Fruit fly (Drosophila melanogaster) whole organism, embryonic: ENCODE measurements around the gene Arl5.

Source experiments
- CG33213 ChIP-seq: fragments of 200-800 bp; sonication (Bioruptor generic); optimal IDR thresholded peaks from 3 replicates; lab custom pipeline; 2016; ENCODE audit warnings: missing biosample characterization, missing genetic modification characterization
- CG6683 ChIP-seq: fragments of 200-800 bp; sonication (Bioruptor generic); optimal IDR thresholded peaks from 2 replicates; lab custom pipeline; 2017; ENCODE audit warnings: missing biosample characterization, mild to moderate bottlenecking, missing genetic modification characterization, missing genetic modification reagents
- abd-A ChIP-seq: fragments of 200-800 bp; sonication (Bioruptor generic); optimal IDR thresholded peaks from 3 replicates; lab custom pipeline; 2019; ENCODE audit warnings: missing biosample characterization, mild to moderate bottlenecking, missing genetic modification characterization, moderate library complexity
- ap ChIP-seq: fragments of 200-800 bp; sonication (Bioruptor generic); IDR thresholded peaks from 2 replicates; pipeline ENCODE4 v1.3.6; 2022; ENCODE audit warnings: missing biosample characterization, missing genetic modification characterization
- kay ChIP-seq: fragments of 200-800 bp; sonication (Bioruptor generic); optimal IDR thresholded peaks from 2 replicates; lab custom pipeline; 2016; ENCODE audit warnings: missing biosample characterization, missing genetic modification characterization
- nau ChIP-seq: fragments of 200-800 bp; sonication (Bioruptor generic); optimal IDR thresholded peaks from 3 replicates; lab custom pipeline; 2017; ENCODE audit warnings: missing biosample characterization, mild to moderate bottlenecking, missing genetic modification characterization, missing genetic modification reagents
- prd ChIP-seq, 3 experiments: fragments of >200 bp in 2 of 3; fragments of 200-800 bp in 1 of 3; sonication (Bioruptor generic) in 1 of 3; optimal IDR thresholded peaks in 2 of 3; IDR thresholded peaks in 1 of 3; 2 replicates in 2 of 3; 3 replicates in 1 of 3; pipeline versions ENCODE4 v1.3.6 to Lab custom; 2017 to 2022; ENCODE audit warnings: missing biosample characterization in 1 of 3, missing genetic modification characterization in 1 of 3
- zen2 ChIP-seq: fragments of 200-800 bp; sonication (Bioruptor generic); IDR thresholded peaks from 3 replicates; pipeline ENCODE4 v1.3.6; 2022; ENCODE audit warnings: missing biosample characterization, missing genetic modification characterization; ENCODE audit not compliant: partially characterized antibody

DNA sequence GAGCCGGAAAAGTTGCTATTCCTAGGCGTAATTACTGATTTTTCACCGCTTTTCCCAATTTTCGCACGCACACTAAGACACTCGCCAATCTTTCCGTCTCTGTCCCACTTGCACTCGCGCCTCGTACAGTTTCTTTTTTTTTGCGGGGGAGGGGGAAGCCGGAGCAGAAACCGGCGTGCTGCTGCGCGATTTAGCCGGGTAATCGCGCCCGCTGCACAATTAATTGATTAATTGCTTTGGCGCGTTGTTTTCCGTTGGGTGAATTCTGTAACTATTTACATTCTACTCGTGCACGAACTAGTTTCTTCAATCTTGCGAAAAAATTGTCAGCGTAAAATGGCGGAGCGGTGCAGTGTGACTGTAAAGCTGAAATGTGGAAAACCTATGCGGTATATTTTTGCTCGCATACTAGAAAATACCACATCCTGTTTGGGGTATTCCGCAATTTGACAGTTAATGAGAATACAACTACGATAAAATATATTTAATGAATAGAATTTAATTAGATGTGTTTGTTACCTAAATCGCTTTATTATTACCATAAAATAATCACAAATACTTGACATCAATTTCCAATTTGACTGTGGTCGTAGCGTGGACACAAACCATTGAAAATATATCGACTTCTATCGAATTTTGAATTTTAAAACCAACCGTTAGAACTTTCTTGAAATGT lies 15.6 kb upstream of the Arl5 start, which contains the start of gene Cpsf6:
- TF ChIP-seq nau, result no peak
- no peak for TF ChIP-seq zen2
- TF ChIP-seq kay (GFP tag; lab: Kevin White, UChicago), result peak; percentile 27
- TF ChIP-seq abd-A (tag; lab: Kevin White, UChicago), result no peak
- TF ChIP-seq CG33213 (GFP tag; lab: Kevin White, UChicago), result peak; percentile 6
- no peak for TF ChIP-seq prd (optimal IDR thresholded peaks at IDR 0.05; lab: Kevin White, UChicago)
- TF ChIP-seq prd (GFP tag; IDR thresholded peaks at IDR 0.05; lab: Robert Waterston, UW), result peak; percentile 74
- no peak for TF ChIP-seq CG6683 (GFP tag; lab: Kevin White, UChicago)
- 0 out of 2 replicates have a peak, but pooled peaks have one; percentile 25 for TF ChIP-seq ap (GFP tag; lab: Robert Waterston, UW)
